Fruit fly (Drosophila melanogaster) Kc167 (cell line): Measurements from ENCODE around the gene Ibf2.

Experiments used
- Myc ChIP-seq: fragments of >200 bp; optimal IDR thresholded peaks from 2 replicates; lab custom pipeline; 2017; ENCODE audit warnings: missing external identifiers
- Sin3A ChIP-seq: fragments of >200 bp; optimal IDR thresholded peaks from 2 replicates; lab custom pipeline; 2018; ENCODE audit warnings: missing external identifiers
- h ChIP-seq: fragments of >200 bp; optimal IDR thresholded peaks from 3 replicates; lab custom pipeline; 2018; ENCODE audit warnings: missing external identifiers
- insv ChIP-seq: fragments of >200 bp; optimal IDR thresholded peaks from 3 replicates; lab custom pipeline; 2018; ENCODE audit warnings: missing external identifiers
- psq ChIP-seq: fragments of >200 bp; optimal IDR thresholded peaks from 2 replicates; lab custom pipeline; 2017; ENCODE audit warnings: missing external identifiers
- ttk ChIP-seq: sonication (Bioruptor generic); optimal IDR thresholded peaks from 2 replicates; lab custom pipeline; 2017; ENCODE audit warnings: missing external identifiers

Ibf2 gene

dm6 chr3R:9214235-9214634 lies 44.1 kb downstream of the Ibf2 start:
- no peak for TF ChIP-seq Myc (lab: Kevin White, UChicago)
- TF ChIP-seq insv (lab: Kevin White, UChicago), result no peak
- no peak for TF ChIP-seq h (lab: Kevin White, UChicago)
- TF ChIP-seq ttk (lab: Kevin White, UChicago), result no peak

- TF ChIP-seq Myc (lab: Kevin White, UChicago) (no peak), psq (lab: Kevin White, UChicago) (no peak), ttk (lab: Kevin White, UChicago) (no peak), Sin3A (lab: Kevin White, UChicago) (no peak), insv (lab: Kevin White, UChicago) (no peak), h (lab: Kevin White, UChicago) (no peak)
These were observed 45.3 kb downstream of the Ibf2 start for dm6 chr3R:9213029-9213428.
